Fruit fly (Drosophila melanogaster): ENCODE measurements around the gene kmr.
A peak's percentile ranks its signal among the peaks of the same experiment; 100 is the strongest.

DNA sequence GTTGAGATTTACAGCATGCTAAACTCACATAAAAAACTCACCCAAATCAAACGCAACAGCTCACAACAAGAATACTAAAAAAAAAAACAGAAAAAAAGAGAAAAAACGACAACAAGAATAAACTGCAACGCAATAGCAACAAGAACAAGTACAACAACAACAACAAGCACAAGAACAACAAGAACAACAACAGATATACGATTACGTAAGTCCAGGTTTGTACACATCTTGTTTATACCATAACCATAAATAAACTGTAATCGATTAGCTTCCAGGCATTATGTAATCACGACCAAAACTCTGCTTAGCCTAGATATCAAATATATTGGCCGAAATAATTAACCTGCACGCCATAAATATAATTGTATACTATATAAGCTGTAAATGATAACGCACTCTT, 46.6 kb downstream of the kmr start:
- TF ChIP-seq cic (GFP tag; optimal IDR thresholded peaks at IDR 0.05) (no peak), Hr96 (GFP tag; optimal IDR thresholded peaks at IDR 0.05) (no peak), CG5204 (GFP tag; optimal IDR thresholded peaks at IDR 0.05) (no peak), toe (GFP tag; optimal IDR thresholded peaks at IDR 0.05) (no peak), pad (GFP tag; optimal IDR thresholded peaks at IDR 0.05) (no peak), CG7101 (tag; optimal IDR thresholded peaks at IDR 0.05) (no peak), kay (GFP tag; ENCODE audit: borderline replicate concordance) (peak; percentile 73)

All from whole organism, adult.